Worm (Caenorhabditis elegans) whole organism, young adult: Measurements from ENCODE around the gene best-4.

Experiments used
- C06A6.2 ChIP-seq: fragments of 200-800 bp; sonication (Bioruptor generic); conservative IDR thresholded peaks from 2 replicates; pipeline ENCODE4 v1.3.6; 2022; ENCODE audit warnings: missing genetic modification characterization, missing compliant biosample characterization
- F37B4.10 ChIP-seq: fragments of 200-800 bp; sonication (Bioruptor generic); IDR thresholded peaks from 2 replicates; pipeline ENCODE4 v1.3.6; 2022; ENCODE audit warnings: missing genetic modification characterization, missing compliant biosample characterization
- F49E8.2 ChIP-seq: sonication (generic microtip); optimal IDR thresholded peaks from 3 replicates; lab custom pipeline; 2017; ENCODE audit warnings: missing genetic modification characterization, mild to moderate bottlenecking, missing compliant biosample characterization, antibody characterized with exemption, moderate library complexity; ENCODE audit not compliant: insufficient read depth
- F55B11.4 ChIP-seq: sonication (generic microtip); optimal IDR thresholded peaks from 2 replicates; lab custom pipeline; 2016; ENCODE audit warnings: missing compliant biosample characterization, missing genetic modification characterization, borderline replicate concordance; ENCODE audit not compliant: insufficient read depth
- K11D2.4 ChIP-seq: fragments of 200-800 bp; sonication (Bioruptor generic); IDR thresholded peaks from 2 replicates; pipeline ENCODE4 v1.3.6; 2022; ENCODE audit warnings: missing genetic modification reagents, missing genetic modification characterization, missing compliant biosample characterization
- T26A5.8 ChIP-seq: sonication (generic microtip); optimal IDR thresholded peaks from 2 replicates; lab custom pipeline; 2016; ENCODE audit warnings: missing genetic modification characterization, missing compliant biosample characterization
- Y53F4B.3 ChIP-seq: fragments of 200-800 bp; sonication (Bioruptor generic); IDR thresholded peaks from 2 replicates; pipeline ENCODE4 v1.3.6; 2022; ENCODE audit warnings: missing genetic modification reagents, missing genetic modification characterization, missing compliant biosample characterization
- Y67H2A.10 ChIP-seq: fragments of 200-800 bp; sonication (Bioruptor generic); conservative IDR thresholded peaks from 2 replicates; pipeline ENCODE4 v1.3.6; 2022; ENCODE audit warnings: missing genetic modification reagents, missing genetic modification characterization, missing compliant biosample characterization
- Y79H2A.3 ChIP-seq: fragments of 200-800 bp; sonication (Bioruptor generic); conservative IDR thresholded peaks from 2 replicates; pipeline ENCODE4 v1.3.6; 2022; ENCODE audit warnings: missing genetic modification reagents, missing genetic modification characterization, missing compliant biosample characterization
- ZK185.1 ChIP-seq: sonication (generic microtip); optimal IDR thresholded peaks from 2 replicates; lab custom pipeline; 2016; ENCODE audit warnings: mild to moderate bottlenecking, missing genetic modification characterization, missing compliant biosample characterization; ENCODE audit not compliant: poor library complexity, severe bottlenecking
- atf-7 ChIP-seq: sonication (generic microtip); optimal IDR thresholded peaks from 2 replicates; lab custom pipeline; 2017; ENCODE audit warnings: mild to moderate bottlenecking, missing genetic modification characterization, missing compliant biosample characterization
- attf-5 ChIP-seq: fragments of 200-800 bp; sonication (Bioruptor generic); optimal IDR thresholded peaks from 2 replicates; lab custom pipeline; 2018; ENCODE audit warnings: mild to moderate bottlenecking, missing genetic modification characterization, missing compliant biosample characterization
- attf-6 ChIP-seq: fragments of 200-800 bp; sonication (Bioruptor generic); IDR thresholded peaks from 2 replicates; pipeline ENCODE4 v1.3.6; 2022; ENCODE audit warnings: missing genetic modification reagents, missing genetic modification characterization, missing compliant biosample characterization
- cebp-1 ChIP-seq, 2 experiments: fragments of 200-800 bp in 1 of 2; sonication (Bioruptor generic) in 1 of 2; sonication (generic microtip) in 1 of 2; IDR thresholded peaks in 1 of 2; optimal IDR thresholded peaks in 1 of 2; 2 replicates each; pipeline versions ENCODE4 v1.3.6 to Lab custom; 2017 to 2022; ENCODE audit warnings: missing compliant biosample characterization in 2 of 2, missing genetic modification characterization in 2 of 2, mild to moderate bottlenecking in 1 of 2, missing genetic modification reagents in 1 of 2, moderate library complexity in 1 of 2
- ceh-27 ChIP-seq: fragments of 200-800 bp; sonication (Bioruptor generic); optimal IDR thresholded peaks from 2 replicates; lab custom pipeline; 2018; ENCODE audit warnings: mild to moderate bottlenecking, missing genetic modification characterization, moderate library complexity, missing compliant biosample characterization
- ceh-58 ChIP-seq: fragments of 200-800 bp; sonication (Bioruptor generic); IDR thresholded peaks from 2 replicates; pipeline ENCODE4 v1.3.6; 2022; ENCODE audit warnings: missing genetic modification characterization, missing compliant biosample characterization
- ceh-79 ChIP-seq: sonication (generic microtip); optimal IDR thresholded peaks from 2 replicates; lab custom pipeline; 2017; ENCODE audit warnings: mild to moderate bottlenecking, missing genetic modification characterization, missing compliant biosample characterization
- ceh-91 ChIP-seq: fragments of 200-800 bp; sonication (Bioruptor generic); IDR thresholded peaks from 2 replicates; pipeline ENCODE4 v1.3.6; 2022; ENCODE audit warnings: missing genetic modification reagents, missing genetic modification characterization, missing compliant biosample characterization
- die-1 ChIP-seq: sonication (generic microtip); optimal IDR thresholded peaks from 2 replicates; lab custom pipeline; 2016; ENCODE audit warnings: missing genotype, mild to moderate bottlenecking, missing genetic modification characterization, missing compliant biosample characterization
- dpl-1 ChIP-seq: fragments of 150-350 bp; optimal IDR thresholded peaks from 2 replicates; lab custom pipeline; 2014; ENCODE audit warnings: missing biosample characterization, missing genetic modification reagents, missing genetic modification characterization
- efl-1 ChIP-seq: fragments of 150-350 bp; optimal IDR thresholded peaks from 2 replicates; lab custom pipeline; 2014; ENCODE audit warnings: missing biosample characterization, missing genetic modification reagents, missing genetic modification characterization
- egl-44 ChIP-seq: fragments of 200-800 bp; sonication (Bioruptor generic); IDR thresholded peaks from 2 replicates; pipeline ENCODE4 v1.3.6; 2022; ENCODE audit warnings: missing genetic modification reagents, missing genetic modification characterization, missing compliant biosample characterization
- egrh-3 ChIP-seq: fragments of 200-800 bp; sonication (Bioruptor generic); IDR thresholded peaks from 2 replicates; pipeline ENCODE4 v1.3.6; 2022; ENCODE audit warnings: missing genetic modification reagents, missing genetic modification characterization, missing compliant biosample characterization
- ekl-4 ChIP-seq: fragments of 200-800 bp; sonication (Bioruptor generic); IDR thresholded peaks from 2 replicates; pipeline ENCODE4 v1.3.6; 2022; ENCODE audit warnings: missing genetic modification reagents, missing genetic modification characterization, missing compliant biosample characterization
- hmg-1.2 ChIP-seq: fragments of 200-800 bp; sonication (Bioruptor generic); IDR thresholded peaks from 2 replicates; pipeline ENCODE4 v1.3.6; 2022; ENCODE audit warnings: missing genetic modification reagents, missing genetic modification characterization, missing compliant biosample characterization
- hsf-1 ChIP-seq: fragments of 200-800 bp; sonication (Bioruptor generic); IDR thresholded peaks from 2 replicates; pipeline ENCODE4 v1.3.6; 2022; ENCODE audit warnings: missing genetic modification reagents, missing genetic modification characterization, missing compliant biosample characterization
- let-607 ChIP-seq, 2 experiments: fragments of 200-800 bp in 1 of 2; sonication (Bioruptor generic) in 1 of 2; sonication (generic microtip) in 1 of 2; optimal IDR thresholded peaks; 2 replicates each; lab custom pipeline; 2016 to 2018; ENCODE audit warnings: mild to moderate bottlenecking in 2 of 2, missing compliant biosample characterization in 2 of 2, missing genetic modification characterization in 2 of 2, moderate library complexity in 2 of 2, missing genotype in 1 of 2
- lin-35 ChIP-seq, 3 experiments: fragments of 150-350 bp in 2 of 3; sonication (generic microtip) in 1 of 3; optimal IDR thresholded peaks; 2 replicates each; lab custom pipeline; 2014 to 2018; ENCODE audit warnings: missing biosample characterization in 3 of 3, missing genetic modification characterization in 3 of 3, missing genetic modification reagents in 3 of 3
- lsy-27 ChIP-seq: sonication (generic microtip); optimal IDR thresholded peaks from 2 replicates; lab custom pipeline; 2017; ENCODE audit warnings: missing genetic modification characterization, mild to moderate bottlenecking, missing compliant biosample characterization, antibody characterized with exemption, missing genotype, borderline replicate concordance; ENCODE audit not compliant: insufficient read depth
- mcd-1 ChIP-seq: fragments of 200-800 bp; sonication (Bioruptor generic); IDR thresholded peaks from 2 replicates; pipeline ENCODE4 v1.3.6; 2022; ENCODE audit warnings: missing genetic modification reagents, missing genetic modification characterization, missing compliant biosample characterization
- mel-28 ChIP-seq: sonication (generic microtip); optimal IDR thresholded peaks from 2 replicates; lab custom pipeline; 2016; ENCODE audit warnings: borderline replicate concordance, mild to moderate bottlenecking, missing genetic modification characterization, missing compliant biosample characterization
- nhr-27 ChIP-seq: fragments of 200-800 bp; sonication (Bioruptor generic); optimal IDR thresholded peaks from 2 replicates; lab custom pipeline; 2018; ENCODE audit warnings: mild to moderate bottlenecking, missing genetic modification characterization, moderate library complexity, missing compliant biosample characterization
- pha-4 ChIP-seq: fragments of 150-350 bp; sonication (generic microtip); optimal IDR thresholded peaks from 2 replicates; lab custom pipeline; 2014; ENCODE audit warnings: missing biosample characterization, missing genetic modification reagents, missing genetic modification characterization
- rcor-1 ChIP-seq: fragments of 200-800 bp; sonication (Bioruptor generic); IDR thresholded peaks from 2 replicates; pipeline ENCODE4 v1.3.6; 2022; ENCODE audit warnings: missing genetic modification reagents, missing genetic modification characterization, missing compliant biosample characterization
- repo-1 ChIP-seq: sonication (generic microtip); optimal IDR thresholded peaks from 2 replicates; lab custom pipeline; 2017; ENCODE audit warnings: mild to moderate bottlenecking, missing genetic modification characterization, missing compliant biosample characterization
- sea-2 ChIP-seq: fragments of 200-800 bp; sonication (Bioruptor generic); IDR thresholded peaks from 2 replicates; pipeline ENCODE4 v1.3.6; 2022; ENCODE audit warnings: missing genetic modification characterization, missing compliant biosample characterization
- snpc-1.3 ChIP-seq: sonication (generic microtip); optimal IDR thresholded peaks from 2 replicates; lab custom pipeline; 2017; ENCODE audit warnings: missing genetic modification characterization, mild to moderate bottlenecking, missing compliant biosample characterization, antibody characterized with exemption, moderate library complexity, missing genotype, missing genetic modification reagents; ENCODE audit not compliant: insufficient read depth
- snpc-4 ChIP-seq, 5 experiments: fragments of 150-350 bp in 1 of 5; sonication (generic microtip) in 4 of 5; optimal IDR thresholded peaks; 2 replicates each; lab custom pipeline; 2014 to 2018; ENCODE audit warnings: missing genetic modification characterization in 5 of 5, missing biosample characterization in 3 of 5, antibody characterized with exemption in 2 of 5, mild to moderate bottlenecking in 2 of 5, missing compliant biosample characterization in 2 of 5, missing genotype in 2 of 5, moderate library complexity in 2 of 5, missing genetic modification reagents in 1 of 5
- somi-1 ChIP-seq: fragments of 200-800 bp; sonication (Bioruptor generic); optimal IDR thresholded peaks from 2 replicates; lab custom pipeline; 2018; ENCODE audit warnings: mild to moderate bottlenecking, missing genetic modification characterization, missing compliant biosample characterization
- sptf-2 ChIP-seq: fragments of 200-800 bp; sonication (Bioruptor generic); optimal IDR thresholded peaks from 2 replicates; lab custom pipeline; 2018; ENCODE audit warnings: mild to moderate bottlenecking, missing genetic modification characterization, missing compliant biosample characterization
- tbp1 ChIP-seq: fragments of 200-800 bp; sonication (Bioruptor generic); optimal IDR thresholded peaks from 2 replicates; lab custom pipeline; 2018; ENCODE audit warnings: mild to moderate bottlenecking, missing genetic modification characterization, missing compliant biosample characterization
- tlf-1 ChIP-seq: fragments of 200-800 bp; sonication (Bioruptor generic); optimal IDR thresholded peaks from 2 replicates; lab custom pipeline; 2018; ENCODE audit warnings: mild to moderate bottlenecking, missing genetic modification characterization, missing compliant biosample characterization
- unc-62 ChIP-seq: fragments of 150-350 bp; optimal IDR thresholded peaks from 2 replicates; lab custom pipeline; 2014; ENCODE audit warnings: missing biosample characterization, missing genetic modification reagents, missing genetic modification characterization
- ztf-18 ChIP-seq: sonication (generic microtip); optimal IDR thresholded peaks from 2 replicates; lab custom pipeline; 2016; ENCODE audit warnings: missing genotype, mild to moderate bottlenecking, missing genetic modification characterization, missing compliant biosample characterization
- ztf-22 ChIP-seq: fragments of 200-800 bp; sonication (Bioruptor generic); optimal IDR thresholded peaks from 2 replicates; lab custom pipeline; 2018; ENCODE audit warnings: mild to moderate bottlenecking, missing genetic modification characterization, moderate library complexity, missing compliant biosample characterization
- ztf-26 ChIP-seq: sonication (generic microtip); optimal IDR thresholded peaks from 2 replicates; lab custom pipeline; 2017; ENCODE audit warnings: missing genetic modification characterization, missing compliant biosample characterization

Gene best-4

ce11 chrII:43640-44039, 32.0 kb upstream of the best-4 start, which contains the start of gene nfyc-1 (continued):
- TF ChIP-seq lsy-27 (tag; lab: Kevin White, UChicago): no peak
- TF ChIP-seq ztf-26: no peak
- TF ChIP-seq ztf-18 (tag; lab: Kevin White, UChicago): no peak
- no peak for TF ChIP-seq pha-4 (tag; lab: Kevin White, UChicago)
- peak; percentile 41; the same call in 1 of the 2 replicates for TF ChIP-seq rcor-1
- no peak for TF ChIP-seq snpc-4 (GFP tag; optimal IDR thresholded peaks at IDR 0.05; lab: Kevin White, UChicago)
- TF ChIP-seq snpc-4 (tag; optimal IDR thresholded peaks at IDR 0.05; lab: Kevin White, UChicago): peak in 2 of 4 experiments; percentile 4 to 37
- no peak for TF ChIP-seq cebp-1 (GFP tag; IDR thresholded peaks at IDR 0.05; lab: Robert Waterston, UW)
- TF ChIP-seq cebp-1 (tag; optimal IDR thresholded peaks at IDR 0.05; lab: Kevin White, UChicago): peak; percentile 10
- no peak for TF ChIP-seq snpc-1.3
- no peak for TF ChIP-seq ceh-79 (tag; lab: Kevin White, UChicago)
- TF ChIP-seq lin-35 (GFP tag; optimal IDR thresholded peaks at IDR 0.05; lab: Kevin White, UChicago): peak in 1 of 3 experiments; percentile 57
- TF ChIP-seq atf-7 (tag; lab: Kevin White, UChicago): no peak
- TF ChIP-seq efl-1: peak; percentile 27
- no peak for TF ChIP-seq ekl-4 (GFP tag; lab: Robert Waterston, UW)
- TF ChIP-seq ceh-91 (GFP tag; lab: Robert Waterston, UW): no peak
- no peak for TF ChIP-seq T26A5.8

- TF ChIP-seq ZK185.1 (tag; lab: Kevin White, UChicago) (no peak), unc-62 (GFP tag; lab: Kevin White, UChicago) (no peak), dpl-1 (GFP tag; lab: Kevin White, UChicago) (no peak), attf-5 (GFP tag; lab: Kevin White, UChicago) (no peak), sptf-2 (no peak), Y53F4B.3 (no peak), K11D2.4 (GFP tag; lab: Robert Waterston, UW) (no peak), sea-2 (GFP tag; lab: Robert Waterston, UW) (no peak), T26A5.8 (no peak), F49E8.2 (tag; lab: Kevin White, UChicago) (peak; percentile 44), hmg-1.2 (GFP tag; lab: Robert Waterston, UW) (no peak; the same call in 1 of the 2 replicates), ceh-58 (GFP tag; lab: Robert Waterston, UW) (no peak), F37B4.10 (GFP tag; lab: Robert Waterston, UW) (no peak), mel-28 (tag; lab: Kevin White, UChicago) (no peak), egl-44 (GFP tag; lab: Robert Waterston, UW) (no peak), let-607 (tag; optimal IDR thresholded peaks at IDR 0.05; lab: Kevin White, UChicago) (no peak), F55B11.4 (tag; lab: Kevin White, UChicago) (no peak), snpc-1.3 (peak; percentile 11), attf-6 (GFP tag; lab: Robert Waterston, UW) (no peak), ceh-27 (GFP tag; lab: Kevin White, UChicago) (no peak), Y67H2A.10 (GFP tag; lab: Robert Waterston, UW) (no peak), somi-1 (GFP tag; lab: Kevin White, UChicago) (no peak), die-1 (tag; lab: Kevin White, UChicago) (no peak), C06A6.2 (GFP tag; lab: Robert Waterston, UW) (no peak), Y79H2A.3 (GFP tag; lab: Robert Waterston, UW) (no peak), nhr-27 (no peak), ztf-22 (GFP tag; lab: Kevin White, UChicago) (no peak), hsf-1 (GFP tag; lab: Robert Waterston, UW) (0 out of 2 replicates have a peak, but pooled peaks have one; percentile 6), tlf-1 (GFP tag; lab: Kevin White, UChicago) (peak; percentile 34), repo-1 (tag; lab: Kevin White, UChicago) (peak; percentile 48), mcd-1 (no peak), tbp1 (GFP tag; lab: Kevin White, UChicago) (peak; percentile 16), egrh-3 (GFP tag; lab: Robert Waterston, UW) (no peak), efl-1 (peak; percentile 4)
Measured at ce11 chrII:41914-42313, 30.2 kb upstream of the best-4 start, which contains the start of gene F23F1.10. Gene F23F1.10 (minus strand): TSS chrII:41982.
